Worm (Caenorhabditis elegans) whole organism, mixed stage, embryonic: ENCODE data around the gene Y54E2A.7.

Experiments
- M03D4.4 ChIP-seq: sonication (generic microtip); optimal IDR thresholded peaks from 2 replicates; lab custom pipeline; 2017; ENCODE audit warnings: mild to moderate bottlenecking, missing genetic modification characterization, missing compliant biosample characterization
- bed-3 ChIP-seq: fragments of 200-800 bp; sonication (Bioruptor generic); optimal IDR thresholded peaks from 3 replicates; lab custom pipeline; 2018; ENCODE audit warnings: mild to moderate bottlenecking, missing genetic modification characterization, moderate library complexity, missing compliant biosample characterization
- blmp-1 ChIP-seq: fragments of 150-350 bp; optimal IDR thresholded peaks from 2 replicates; lab custom pipeline; 2014; ENCODE audit warnings: missing biosample characterization, missing genetic modification characterization
- ceh-39 ChIP-seq: fragments of 150-350 bp; optimal IDR thresholded peaks from 2 replicates; lab custom pipeline; 2014; ENCODE audit warnings: missing biosample characterization, missing genetic modification characterization
- ceh-43 ChIP-seq: fragments of 200-800 bp; sonication (Bioruptor generic); optimal IDR thresholded peaks from 2 replicates; lab custom pipeline; 2018; ENCODE audit warnings: mild to moderate bottlenecking, missing genetic modification characterization, moderate library complexity, missing compliant biosample characterization
- ceh-83 ChIP-seq: fragments of 200-800 bp; sonication (Bioruptor generic); optimal IDR thresholded peaks from 2 replicates; lab custom pipeline; 2018; ENCODE audit warnings: mild to moderate bottlenecking, missing genetic modification characterization, missing compliant biosample characterization
- ces-1 ChIP-seq: fragments of 150-350 bp; optimal IDR thresholded peaks from 2 replicates; lab custom pipeline; 2014; ENCODE audit warnings: missing biosample characterization, missing genetic modification reagents, missing genetic modification characterization
- cnd-1 ChIP-seq: fragments of 200-800 bp; sonication (Bioruptor generic); optimal IDR thresholded peaks from 2 replicates; lab custom pipeline; 2018; ENCODE audit warnings: mild to moderate bottlenecking, missing genetic modification characterization, missing compliant biosample characterization
- drap-1 ChIP-seq: fragments of 200-800 bp; sonication (Bioruptor generic); optimal IDR thresholded peaks from 3 replicates; lab custom pipeline; 2018; ENCODE audit warnings: mild to moderate bottlenecking, missing genetic modification characterization, missing compliant biosample characterization
- elt-1 ChIP-seq: sonication (generic microtip); optimal IDR thresholded peaks from 2 replicates; lab custom pipeline; 2017; ENCODE audit warnings: missing genetic modification characterization, mild to moderate bottlenecking, missing compliant biosample characterization, antibody characterized with exemption, moderate library complexity, borderline replicate concordance; ENCODE audit not compliant: insufficient read depth
- elt-3 ChIP-seq: fragments of 150-350 bp; optimal IDR thresholded peaks from 2 replicates; lab custom pipeline; 2014; ENCODE audit warnings: missing biosample characterization, missing genetic modification characterization
- flh-1 ChIP-seq: fragments of 200-800 bp; sonication (Bioruptor generic); optimal IDR thresholded peaks from 2 replicates; lab custom pipeline; 2018; ENCODE audit warnings: mild to moderate bottlenecking, missing genetic modification characterization, moderate library complexity, missing compliant biosample characterization
- hlh-1 ChIP-seq: fragments of 150-350 bp; optimal IDR thresholded peaks from 2 replicates; lab custom pipeline; 2014; ENCODE audit warnings: missing biosample characterization, missing genetic modification reagents, missing genetic modification characterization
- lin-13 ChIP-seq: fragments of 150-350 bp; optimal IDR thresholded peaks from 2 replicates; lab custom pipeline; 2014; ENCODE audit warnings: missing biosample characterization, missing genetic modification characterization
- lin-32 ChIP-seq: fragments of 200-800 bp; sonication (Bioruptor generic); optimal IDR thresholded peaks from 2 replicates; lab custom pipeline; 2018; ENCODE audit warnings: mild to moderate bottlenecking, missing genetic modification characterization, missing compliant biosample characterization
- lsy-2 ChIP-seq: fragments of 150-350 bp; optimal IDR thresholded peaks from 2 replicates; lab custom pipeline; 2014; ENCODE audit warnings: missing biosample characterization, missing genetic modification characterization
- mab-5 ChIP-seq: fragments of 150-350 bp; optimal IDR thresholded peaks from 2 replicates; lab custom pipeline; 2014; ENCODE audit warnings: missing biosample characterization, missing genetic modification characterization
- mep-1 ChIP-seq: fragments of 150-350 bp; optimal IDR thresholded peaks from 2 replicates; lab custom pipeline; 2017; ENCODE audit warnings: missing biosample characterization, missing genetic modification reagents, missing genetic modification characterization, inconsistent platforms
- mls-2 ChIP-seq: sonication (generic microtip); optimal IDR thresholded peaks from 2 replicates; lab custom pipeline; 2016; ENCODE audit warnings: mild to moderate bottlenecking, missing genetic modification characterization, moderate library complexity, missing compliant biosample characterization
- nhr-12 ChIP-seq: fragments of 150-350 bp; optimal IDR thresholded peaks from 2 replicates; lab custom pipeline; 2014; ENCODE audit warnings: missing biosample characterization, missing genetic modification characterization
- nhr-2 ChIP-seq: fragments of 150-350 bp; optimal IDR thresholded peaks from 2 replicates; lab custom pipeline; 2014; ENCODE audit warnings: missing biosample characterization, missing genetic modification characterization
- nhr-237 ChIP-seq: fragments of 150-350 bp; optimal IDR thresholded peaks from 2 replicates; lab custom pipeline; 2014; ENCODE audit warnings: missing biosample characterization, missing genetic modification characterization
- nhr-28 ChIP-seq: fragments of 150-350 bp; optimal IDR thresholded peaks from 2 replicates; lab custom pipeline; 2014; ENCODE audit warnings: missing biosample characterization, missing genetic modification characterization
- nhr-76 ChIP-seq: sonication (generic microtip); optimal IDR thresholded peaks from 2 replicates; lab custom pipeline; 2017; ENCODE audit warnings: missing biosample characterization, missing genetic modification characterization
- pha-4 ChIP-seq: fragments of 150-350 bp; optimal IDR thresholded peaks from 2 replicates; lab custom pipeline; 2018; ENCODE audit warnings: missing biosample characterization, missing genetic modification reagents, missing genetic modification characterization
- sem-2 ChIP-seq: fragments of 200-800 bp; sonication (Bioruptor generic); optimal IDR thresholded peaks from 2 replicates; lab custom pipeline; 2018; ENCODE audit warnings: mild to moderate bottlenecking, missing genetic modification characterization, missing compliant biosample characterization
- sptf-1 ChIP-seq: sonication (generic microtip); optimal IDR thresholded peaks from 2 replicates; lab custom pipeline; 2017; ENCODE audit warnings: mild to moderate bottlenecking, missing genetic modification characterization, moderate library complexity, missing compliant biosample characterization
- tbx-8 ChIP-seq: fragments of 200-800 bp; sonication (Bioruptor generic); optimal IDR thresholded peaks from 2 replicates; lab custom pipeline; 2018; ENCODE audit warnings: mild to moderate bottlenecking, missing genetic modification characterization, moderate library complexity, missing compliant biosample characterization
- unc-120 ChIP-seq: sonication (generic microtip); optimal IDR thresholded peaks from 2 replicates; lab custom pipeline; 2017; ENCODE audit warnings: missing genetic modification characterization, missing compliant biosample characterization; ENCODE audit not compliant: poor library complexity, severe bottlenecking
- unc-39 ChIP-seq: fragments of 150-350 bp; optimal IDR thresholded peaks from 2 replicates; lab custom pipeline; 2014; ENCODE audit warnings: missing biosample characterization, missing genetic modification characterization
- unc-62 ChIP-seq: fragments of 150-350 bp; optimal IDR thresholded peaks from 2 replicates; lab custom pipeline; 2014; ENCODE audit warnings: missing biosample characterization, missing genetic modification reagents, missing genetic modification characterization
- zip-8 ChIP-seq: fragments of 150-350 bp; optimal IDR thresholded peaks from 2 replicates; lab custom pipeline; 2014; ENCODE audit warnings: missing biosample characterization, missing genetic modification characterization

Y54E2A.7 gene

ce11 chrII:14818376-14818775, 45.6 kb upstream of the Y54E2A.7 start, which contains the start of gene nhr-61:
Gene nhr-61, minus strand, starts transcription at chrII:14818543.
- TF ChIP-seq elt-1 (tag; lab: Kevin White, UChicago) (peak; percentile 73), zip-8 (no peak)

- no peak for TF ChIP-seq unc-120 (tag; lab: Kevin White, UChicago)
- TF ChIP-seq ceh-39 (tag; lab: Kevin White, UChicago) = no peak
- TF ChIP-seq flh-1 (GFP tag; lab: Kevin White, UChicago) = no peak
- no peak for TF ChIP-seq lin-13 (tag; lab: Kevin White, UChicago)
- TF ChIP-seq zip-8 = no peak
- TF ChIP-seq mep-1 (tag; lab: Kevin White, UChicago) = no peak
- no peak for TF ChIP-seq sem-2 (GFP tag; lab: Kevin White, UChicago)
- TF ChIP-seq tbx-8 (GFP tag; lab: Kevin White, UChicago) = no peak
- no peak for TF ChIP-seq lsy-2 (tag; lab: Kevin White, UChicago)
- TF ChIP-seq hlh-1 (tag; lab: Kevin White, UChicago) = no peak
- TF ChIP-seq ceh-43 = no peak
- TF ChIP-seq unc-39 (tag; lab: Kevin White, UChicago) = no peak
- no peak for TF ChIP-seq cnd-1 (tag; lab: Kevin White, UChicago)
- TF ChIP-seq, all 35 proteins: peak for 0
Observed at ce11 chrII:14816086-14816485, 43.3 kb upstream of the Y54E2A.7 start.

DNA sequence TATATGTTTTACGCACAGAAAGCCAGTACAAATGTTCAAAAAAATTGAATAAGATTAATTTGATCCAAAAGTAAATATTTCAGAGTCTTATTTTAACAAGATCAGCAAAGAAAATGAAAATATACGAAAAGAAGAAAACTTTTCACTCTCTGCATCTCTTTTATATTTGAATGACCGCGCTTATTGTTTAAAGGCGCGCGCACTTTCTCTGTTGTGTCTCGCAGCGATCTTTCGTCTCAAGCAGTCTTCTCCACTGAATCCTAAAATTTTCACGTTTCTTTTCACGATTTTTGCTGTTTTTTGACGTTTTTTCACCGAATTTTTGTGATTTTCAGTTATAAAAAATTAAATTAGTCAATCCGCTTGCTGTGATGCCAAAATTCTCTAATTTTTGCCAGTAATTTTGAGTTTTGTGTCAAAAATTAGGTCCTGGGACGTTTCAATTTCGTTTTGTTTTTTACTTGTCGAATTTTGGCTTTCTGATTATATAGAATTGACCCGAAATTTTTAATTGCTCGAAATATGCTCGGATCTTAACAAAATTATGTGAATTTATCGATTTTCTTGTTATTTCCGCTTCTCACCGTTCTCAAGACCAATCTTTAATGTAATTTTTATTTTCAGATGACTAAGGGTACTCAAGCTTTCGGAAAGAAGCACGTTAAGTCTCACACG, 42.2 kb upstream of the Y54E2A.7 start, which contains the start of gene W01D2.1:
TSS of gene W01D2.1 (plus strand) at position 625 of the 675 bp plus-strand sequence.
- TF ChIP-seq unc-39 (tag; lab: Kevin White, UChicago) (no peak), elt-3 (tag; lab: Kevin White, UChicago) (no peak), mls-2 (tag; lab: Kevin White, UChicago) (no peak), hlh-1 (tag; lab: Kevin White, UChicago) (peak; percentile 22), nhr-237 (peak; percentile 57), cnd-1 (tag; lab: Kevin White, UChicago) (no peak), nhr-76 (no peak), unc-120 (tag; lab: Kevin White, UChicago) (no peak), bed-3 (GFP tag; lab: Kevin White, UChicago) (no peak), zip-8 (no peak), mep-1 (tag; lab: Kevin White, UChicago) (peak; percentile 70), ceh-39 (tag; lab: Kevin White, UChicago) (peak; percentile 10), tbx-8 (GFP tag; lab: Kevin White, UChicago) (no peak), lin-32 (GFP tag; lab: Kevin White, UChicago) (no peak), elt-1 (tag; lab: Kevin White, UChicago) (no peak), pha-4 (tag; lab: Kevin White, UChicago) (peak; percentile 22), blmp-1 (tag; lab: Kevin White, UChicago) (peak; percentile 18), ces-1 (GFP tag; lab: Kevin White, UChicago) (peak; percentile 17), ceh-43 (no peak), flh-1 (GFP tag; lab: Kevin White, UChicago) (no peak), lsy-2 (tag; lab: Kevin White, UChicago) (peak; percentile 69), M03D4.4 (tag; lab: Kevin White, UChicago) (no peak), nhr-28 (no peak), unc-62 (no peak), drap-1 (GFP tag; lab: Kevin White, UChicago) (no peak), sptf-1 (tag; lab: Kevin White, UChicago) (no peak), mab-5 (tag; lab: Kevin White, UChicago) (no peak), lin-13 (tag; lab: Kevin White, UChicago) (no peak), nhr-12 (tag; lab: Kevin White, UChicago) (no peak), nhr-2 (tag; lab: Kevin White, UChicago) (peak; percentile 8), ceh-83 (GFP tag; lab: Kevin White, UChicago) (no peak)

ce11 chrII:14813106-14813505, 40.3 kb upstream of the Y54E2A.7 start:
- TF ChIP-seq sptf-1 (tag; lab: Kevin White, UChicago) (no peak), ceh-83 (GFP tag; lab: Kevin White, UChicago) (no peak), blmp-1 (tag; lab: Kevin White, UChicago) (no peak), nhr-237 (no peak), unc-120 (tag; lab: Kevin White, UChicago) (no peak), mls-2 (tag; lab: Kevin White, UChicago) (no peak), zip-8 (no peak), tbx-8 (GFP tag; lab: Kevin White, UChicago) (no peak), mep-1 (tag; lab: Kevin White, UChicago) (no peak), nhr-28 (no peak), flh-1 (GFP tag; lab: Kevin White, UChicago) (no peak)
